Fruit fly (Drosophila melanogaster) whole organism, embryonic: Measurements from ENCODE around the gene dpp.
A peak's percentile ranks its signal among the peaks of the same experiment; 100 is the strongest.

Source experiments
- Atf6 ChIP-seq: fragments of 200-800 bp; sonication (Bioruptor generic); IDR thresholded peaks from 2 replicates; pipeline ENCODE4 v1.3.6; 2022; ENCODE audit warnings: missing biosample characterization, missing genetic modification characterization
- Awh ChIP-seq: fragments of 200-800 bp; sonication (Bioruptor generic); IDR thresholded peaks from 2 replicates; pipeline ENCODE4, ENCODE4 v1.3.6; 2022; ENCODE audit warnings: missing biosample characterization, missing genetic modification characterization
- CG10959 ChIP-seq: fragments of 200-800 bp; sonication (Bioruptor generic); IDR thresholded peaks from 2 replicates; pipeline ENCODE4 v1.3.6; 2022; ENCODE audit warnings: missing biosample characterization, missing genetic modification characterization
- CG11085 ChIP-seq: fragments of 200-800 bp; sonication (Bioruptor generic); IDR thresholded peaks from 2 replicates; pipeline ENCODE4 v1.3.6; 2022; ENCODE audit warnings: missing biosample characterization, missing genetic modification characterization
- CG13424 ChIP-seq: fragments of 200-800 bp; sonication (Bioruptor generic); optimal IDR thresholded peaks from 2 replicates; lab custom pipeline; 2019; ENCODE audit warnings: missing biosample characterization, mild to moderate bottlenecking, missing genetic modification characterization, moderate library complexity
- CG14667 ChIP-seq: fragments of 200-800 bp; sonication (Bioruptor generic); IDR thresholded peaks from 2 replicates; pipeline ENCODE4 v1.3.6; 2022; ENCODE audit warnings: missing biosample characterization, missing genetic modification characterization
- CG17385 ChIP-seq: fragments of 200-800 bp; sonication (Bioruptor generic); optimal IDR thresholded peaks from 3 replicates; lab custom pipeline; 2018; ENCODE audit warnings: missing biosample characterization, mild to moderate bottlenecking, missing genetic modification characterization
- CG30403 ChIP-seq: fragments of 200-800 bp; sonication (Bioruptor generic); optimal IDR thresholded peaks from 3 replicates; lab custom pipeline; 2016; ENCODE audit warnings: missing biosample characterization, missing genetic modification characterization
- CG31441 ChIP-seq: fragments of 200-800 bp; sonication (Bioruptor generic); IDR thresholded peaks from 2 replicates; pipeline ENCODE4 v1.3.6; 2022; ENCODE audit warnings: missing biosample characterization, missing genetic modification characterization
- CG34376 ChIP-seq: fragments of 200-800 bp; sonication (Bioruptor generic); optimal IDR thresholded peaks from 2 replicates; lab custom pipeline; 2018; ENCODE audit warnings: missing biosample characterization, mild to moderate bottlenecking, missing genetic modification characterization
- CG6175 ChIP-seq: fragments of 200-800 bp; sonication (Bioruptor generic); IDR thresholded peaks from 3 replicates; pipeline ENCODE4 v1.3.6; 2022; ENCODE audit warnings: missing biosample characterization, missing genetic modification characterization
- CG6765 ChIP-seq: fragments of 200-800 bp; sonication (Bioruptor generic); optimal IDR thresholded peaks from 3 replicates; lab custom pipeline; 2017; ENCODE audit warnings: missing biosample characterization, mild to moderate bottlenecking, missing genetic modification characterization
- CG7839 ChIP-seq: fragments of 200-800 bp; sonication (Bioruptor generic); optimal IDR thresholded peaks from 3 replicates; lab custom pipeline; 2018; ENCODE audit warnings: missing biosample characterization, mild to moderate bottlenecking, missing genetic modification characterization, moderate library complexity
- CG8290 ChIP-seq, 3 experiments: fragments of 200-800 bp; sonication (Bioruptor generic); optimal IDR thresholded peaks; 2 replicates each; lab custom pipeline; 2016 to 2019; ENCODE audit warnings: missing biosample characterization in 3 of 3, missing genetic modification characterization in 3 of 3, mild to moderate bottlenecking in 2 of 3, moderate library complexity in 1 of 3
- CG8924 ChIP-seq: fragments of 200-800 bp; optimal IDR thresholded peaks from 3 replicates; lab custom pipeline; 2019; ENCODE audit warnings: missing biosample characterization, mild to moderate bottlenecking, missing genetic modification characterization, moderate library complexity
- CG9817 ChIP-seq: fragments of 200-800 bp; sonication (Bioruptor generic); optimal IDR thresholded peaks from 2 replicates; lab custom pipeline; 2018; ENCODE audit warnings: missing biosample characterization, mild to moderate bottlenecking, missing genetic modification characterization, moderate library complexity
- D ChIP-seq, 2 experiments: fragments of 200-800 bp in 1 of 2; fragments of >200 bp in 1 of 2; sonication (Bioruptor generic) in 1 of 2; optimal IDR thresholded peaks; 2 replicates in 1 of 2; 3 replicates in 1 of 2; lab custom pipeline; 2017; ENCODE audit warnings: mild to moderate bottlenecking in 1 of 2, missing biosample characterization in 1 of 2, missing genetic modification characterization in 1 of 2, missing genetic modification reagents in 1 of 2
- Dad ChIP-seq: fragments of 200-800 bp; sonication (Bioruptor generic); optimal IDR thresholded peaks from 3 replicates; lab custom pipeline; 2016; ENCODE audit warnings: missing biosample characterization, missing genetic modification characterization
- Dref ChIP-seq: fragments of 200-800 bp; sonication (Bioruptor generic); IDR thresholded peaks from 2 replicates; pipeline ENCODE4 v1.3.6; 2022; ENCODE audit warnings: missing biosample characterization, missing genetic modification characterization
- H15 ChIP-seq: fragments of 200-800 bp; sonication (Bioruptor generic); IDR thresholded peaks from 3 replicates; pipeline ENCODE4 v1.3.6; 2022; ENCODE audit warnings: missing biosample characterization, missing genetic modification characterization
- H2.0 ChIP-seq: fragments of 200-800 bp; sonication (Bioruptor generic); IDR thresholded peaks from 2 replicates; pipeline ENCODE4 v1.3.6; 2022; ENCODE audit warnings: missing biosample characterization, missing genetic modification characterization
- Hr51 ChIP-seq, 2 experiments: fragments of 200-800 bp; sonication (Bioruptor generic); optimal IDR thresholded peaks; 2 replicates in 1 of 2; 3 replicates in 1 of 2; lab custom pipeline; 2016 to 2018; ENCODE audit warnings: missing biosample characterization in 2 of 2, missing genetic modification characterization in 2 of 2, mild to moderate bottlenecking in 1 of 2, moderate library complexity in 1 of 2
- Mrtf ChIP-seq: fragments of 200-800 bp; sonication (Bioruptor generic); IDR thresholded peaks from 3 replicates; pipeline ENCODE4 v1.3.6; 2022; ENCODE audit warnings: missing biosample characterization, missing genetic modification characterization
- Rx ChIP-seq: fragments of 200-800 bp; sonication (Bioruptor generic); IDR thresholded peaks from 2 replicates; pipeline ENCODE4 v1.3.6; 2022; ENCODE audit warnings: missing biosample characterization, missing genetic modification characterization
- abd-A ChIP-seq: fragments of 200-800 bp; sonication (Bioruptor generic); optimal IDR thresholded peaks from 3 replicates; lab custom pipeline; 2019; ENCODE audit warnings: missing biosample characterization, mild to moderate bottlenecking, missing genetic modification characterization, moderate library complexity
- az2 ChIP-seq: fragments of 200-800 bp; sonication (Bioruptor generic); optimal IDR thresholded peaks from 3 replicates; lab custom pipeline; 2016; ENCODE audit warnings: missing biosample characterization, missing genetic modification characterization
- bsh ChIP-seq, 2 experiments: fragments of 200-800 bp; sonication (Bioruptor generic); optimal IDR thresholded peaks; 2 replicates each; lab custom pipeline; 2017 to 2018; ENCODE audit warnings: mild to moderate bottlenecking in 2 of 2, missing biosample characterization in 2 of 2, missing genetic modification characterization in 2 of 2, moderate library complexity in 1 of 2
- chif ChIP-seq, 2 experiments: fragments of 200-800 bp; sonication (Bioruptor generic); optimal IDR thresholded peaks; 3 replicates each; lab custom pipeline; 2016; ENCODE audit warnings: missing biosample characterization in 2 of 2, missing genetic modification characterization in 2 of 2
- croc ChIP-seq: fragments of 200-800 bp; sonication (Bioruptor generic); conservative IDR thresholded peaks from 3 replicates; pipeline ENCODE4 v1.3.6; 2022; ENCODE audit warnings: missing biosample characterization, missing genetic modification characterization
- da ChIP-seq: fragments of 200-800 bp; sonication (Bioruptor generic); optimal IDR thresholded peaks from 2 replicates; lab custom pipeline; 2016; ENCODE audit warnings: missing biosample characterization, missing genetic modification characterization
- dm ChIP-seq: fragments of 200-800 bp; sonication (Bioruptor generic); optimal IDR thresholded peaks from 3 replicates; lab custom pipeline; 2016; ENCODE audit warnings: missing biosample characterization, missing genetic modification characterization
- gcm ChIP-seq: fragments of 200-800 bp; sonication (Bioruptor generic); optimal IDR thresholded peaks from 2 replicates; lab custom pipeline; 2019; ENCODE audit warnings: missing biosample characterization, mild to moderate bottlenecking, missing genetic modification characterization, moderate library complexity
- gem ChIP-seq: fragments of 200-800 bp; sonication (Bioruptor generic); optimal IDR thresholded peaks from 2 replicates; lab custom pipeline; 2019; ENCODE audit warnings: missing biosample characterization, mild to moderate bottlenecking, missing genetic modification characterization, moderate library complexity
- gsb-n ChIP-seq: fragments of 200-800 bp; sonication (Bioruptor generic); optimal IDR thresholded peaks from 3 replicates; lab custom pipeline; 2018; ENCODE audit warnings: missing biosample characterization, mild to moderate bottlenecking, missing genetic modification characterization
- ham ChIP-seq: fragments of 200-800 bp; sonication (Bioruptor generic); IDR thresholded peaks from 2 replicates; pipeline ENCODE4 v1.3.6; 2022; ENCODE audit warnings: missing biosample characterization, missing genetic modification characterization
- hth ChIP-seq: fragments of >200 bp; optimal IDR thresholded peaks from 2 replicates; lab custom pipeline; 2017; ENCODE audit warnings: inconsistent platforms
- kay ChIP-seq: fragments of 200-800 bp; sonication (Bioruptor generic); optimal IDR thresholded peaks from 2 replicates; lab custom pipeline; 2016; ENCODE audit warnings: missing biosample characterization, missing genetic modification characterization
- lmd ChIP-seq: fragments of 200-800 bp; sonication (Bioruptor generic); IDR thresholded peaks from 2 replicates; pipeline ENCODE4 v1.3.6; 2022; ENCODE audit warnings: missing biosample characterization, missing genetic modification characterization
- nerfin-1 ChIP-seq: fragments of 200-800 bp; sonication (Bioruptor generic); optimal IDR thresholded peaks from 3 replicates; lab custom pipeline; 2019; ENCODE audit warnings: missing biosample characterization, mild to moderate bottlenecking, missing genetic modification characterization, moderate library complexity
- phol ChIP-seq: fragments of 200-800 bp; sonication (Bioruptor generic); optimal IDR thresholded peaks from 3 replicates; lab custom pipeline; 2018; ENCODE audit warnings: missing biosample characterization, mild to moderate bottlenecking, missing genetic modification characterization, moderate library complexity
- pzg ChIP-seq: fragments of 200-800 bp; sonication (Bioruptor generic); optimal IDR thresholded peaks from 3 replicates; lab custom pipeline; 2018; ENCODE audit warnings: missing biosample characterization, mild to moderate bottlenecking, missing genetic modification characterization, moderate library complexity
- scrt ChIP-seq: fragments of 200-800 bp; sonication (Bioruptor generic); optimal IDR thresholded peaks from 2 replicates; lab custom pipeline; 2018; ENCODE audit warnings: missing biosample characterization, mild to moderate bottlenecking, missing genetic modification characterization, moderate library complexity
- sob ChIP-seq: fragments of 200-800 bp; sonication (Bioruptor generic); IDR thresholded peaks from 2 replicates; pipeline ENCODE4 v1.3.6; 2022; ENCODE audit warnings: missing biosample characterization, missing genetic modification characterization
- sug ChIP-seq: fragments of 200-800 bp; optimal IDR thresholded peaks from 2 replicates; lab custom pipeline; 2019; ENCODE audit warnings: missing biosample characterization, mild to moderate bottlenecking, missing genetic modification characterization, moderate library complexity
- tna ChIP-seq: fragments of 200-800 bp; sonication (Bioruptor generic); IDR thresholded peaks from 2 replicates; pipeline ENCODE4 v1.3.6; 2022; ENCODE audit warnings: missing biosample characterization, missing genetic modification characterization; ENCODE audit not compliant: partially characterized antibody
- zf30C ChIP-seq: fragments of 200-800 bp; sonication (Bioruptor generic); optimal IDR thresholded peaks from 3 replicates; lab custom pipeline; 2018; ENCODE audit warnings: missing biosample characterization, mild to moderate bottlenecking, missing genetic modification characterization

dpp gene

dm6 chr2L:2492692-2493626 lies 64.8 kb downstream of the dpp start, which contains the start of gene oaf (continued):
- TF ChIP-seq Atf6 (GFP tag; lab: Robert Waterston, UW), result peak; percentile 51; the same call in 1 of the 2 replicates
- peak; percentile 52 for TF ChIP-seq kay (GFP tag; lab: Kevin White, UChicago)
- TF ChIP-seq H15 (GFP tag; lab: Robert Waterston, UW), result no peak; the same call in 2 of the 3 replicates
- peak; percentile 20 for TF ChIP-seq Dad (GFP tag; lab: Kevin White, UChicago)
- 0 out of 3 replicates have a peak, but pooled peaks have one; percentile 13 for TF ChIP-seq CG6175 (GFP tag; lab: Robert Waterston, UW)
- TF ChIP-seq CG30403, result peak; percentile 68
- TF ChIP-seq CG34376 (GFP tag; lab: Kevin White, UChicago), result peak; percentile 18
- TF ChIP-seq Rx (GFP tag; lab: Robert Waterston, UW), result no peak
- peak; percentile 49 for TF ChIP-seq az2 (GFP tag; lab: Kevin White, UChicago)
- peak; percentile 31 for TF ChIP-seq CG7839 (tag; lab: Kevin White, UChicago)
- TF ChIP-seq CG13424, result peak; percentile 58
- TF ChIP-seq hth, result no peak
- peak; percentile 36; the same call in 1 of the 2 replicates for TF ChIP-seq CG10959 (GFP tag; lab: Robert Waterston, UW)
- TF ChIP-seq pzg, result peak; percentile 98
- TF ChIP-seq CG8290 (GFP tag; optimal IDR thresholded peaks at IDR 0.05; lab: Kevin White, UChicago), result no peak
- peak in 1 of 2 experiments; percentile 81 for TF ChIP-seq CG8290 (tag; optimal IDR thresholded peaks at IDR 0.05; lab: Kevin White, UChicago)
- peak; percentile 34 for TF ChIP-seq D (optimal IDR thresholded peaks at IDR 0.05; lab: Kevin White, UChicago)
- no peak for TF ChIP-seq D (GFP tag; optimal IDR thresholded peaks at IDR 0.05; lab: Kevin White, UChicago)
- TF ChIP-seq gsb-n (tag; lab: Kevin White, UChicago), result no peak
- TF ChIP-seq chif (GFP tag; optimal IDR thresholded peaks at IDR 0.05; lab: Kevin White, UChicago), result peak in 1 of 2 experiments; percentile 33
- TF ChIP-seq CG31441, result peak; percentile 63
- TF ChIP-seq nerfin-1 (tag; lab: Kevin White, UChicago), result peak; percentile 45
- TF ChIP-seq Hr51 (GFP tag; optimal IDR thresholded peaks at IDR 0.05; lab: Kevin White, UChicago), result peak; percentile 45 to 60
- TF ChIP-seq Dref, result peak; percentile 53
- TF ChIP-seq Mrtf (GFP tag; lab: Robert Waterston, UW), result 0 out of 3 replicates have a peak, but pooled peaks have one; percentile 24
- TF ChIP-seq CG17385 (GFP tag; lab: Kevin White, UChicago), result peak; percentile 47
- TF ChIP-seq ham (GFP tag; lab: Robert Waterston, UW), result peak; percentile 54; the same call in 1 of the 2 replicates
- TF ChIP-seq H2.0 (GFP tag; lab: Robert Waterston, UW), result no peak
- peak; percentile 68 for TF ChIP-seq gem (tag; lab: Kevin White, UChicago)
- peak in 1 of 2 experiments; percentile 30 for TF ChIP-seq bsh (GFP tag; optimal IDR thresholded peaks at IDR 0.05; lab: Kevin White, UChicago)
- TF ChIP-seq dm (GFP tag; lab: Kevin White, UChicago), result peak; percentile 38
- TF ChIP-seq CG6765 (GFP tag; lab: Kevin White, UChicago), result peak; percentile 9
- TF ChIP-seq croc (GFP tag; lab: Robert Waterston, UW), result 0 out of 3 replicates have a peak, but pooled peaks have one; percentile 13
- no peak for TF ChIP-seq scrt
- peak; percentile 58 for TF ChIP-seq CG9817
- peak; percentile 32; the same call in 1 of the 2 replicates for TF ChIP-seq lmd
- TF ChIP-seq CG11085 (GFP tag; lab: Robert Waterston, UW), result peak; percentile 46; the same call in 1 of the 2 replicates
- TF ChIP-seq CG14667, result peak; percentile 16; the same call in 1 of the 2 replicates
- peak; percentile 57 for TF ChIP-seq sob (GFP tag; lab: Robert Waterston, UW)
- no peak for TF ChIP-seq gcm
- TF ChIP-seq CG8924 (tag; lab: Kevin White, UChicago), result peak; percentile 51
- TF ChIP-seq da (GFP tag; lab: Kevin White, UChicago), result no peak
- TF ChIP-seq tna (GFP tag; lab: Robert Waterston, UW), result peak; percentile 44
- peak; percentile 77 for TF ChIP-seq phol (tag; lab: Kevin White, UChicago)
- TF ChIP-seq sug (tag; lab: Kevin White, UChicago), result peak; percentile 33
- 0 out of 2 replicates have a peak, but pooled peaks have one; percentile 42 for TF ChIP-seq Awh (GFP tag; lab: Robert Waterston, UW)
- TF ChIP-seq zf30C, result no peak
- peak; percentile 22 for TF ChIP-seq abd-A (tag; lab: Kevin White, UChicago)
